Fruit fly (Drosophila melanogaster): ENCODE results near the gene CG4115.
A peak's percentile ranks its signal among the peaks of the same experiment; 100 is the strongest.

Gene CG4115

DNA sequence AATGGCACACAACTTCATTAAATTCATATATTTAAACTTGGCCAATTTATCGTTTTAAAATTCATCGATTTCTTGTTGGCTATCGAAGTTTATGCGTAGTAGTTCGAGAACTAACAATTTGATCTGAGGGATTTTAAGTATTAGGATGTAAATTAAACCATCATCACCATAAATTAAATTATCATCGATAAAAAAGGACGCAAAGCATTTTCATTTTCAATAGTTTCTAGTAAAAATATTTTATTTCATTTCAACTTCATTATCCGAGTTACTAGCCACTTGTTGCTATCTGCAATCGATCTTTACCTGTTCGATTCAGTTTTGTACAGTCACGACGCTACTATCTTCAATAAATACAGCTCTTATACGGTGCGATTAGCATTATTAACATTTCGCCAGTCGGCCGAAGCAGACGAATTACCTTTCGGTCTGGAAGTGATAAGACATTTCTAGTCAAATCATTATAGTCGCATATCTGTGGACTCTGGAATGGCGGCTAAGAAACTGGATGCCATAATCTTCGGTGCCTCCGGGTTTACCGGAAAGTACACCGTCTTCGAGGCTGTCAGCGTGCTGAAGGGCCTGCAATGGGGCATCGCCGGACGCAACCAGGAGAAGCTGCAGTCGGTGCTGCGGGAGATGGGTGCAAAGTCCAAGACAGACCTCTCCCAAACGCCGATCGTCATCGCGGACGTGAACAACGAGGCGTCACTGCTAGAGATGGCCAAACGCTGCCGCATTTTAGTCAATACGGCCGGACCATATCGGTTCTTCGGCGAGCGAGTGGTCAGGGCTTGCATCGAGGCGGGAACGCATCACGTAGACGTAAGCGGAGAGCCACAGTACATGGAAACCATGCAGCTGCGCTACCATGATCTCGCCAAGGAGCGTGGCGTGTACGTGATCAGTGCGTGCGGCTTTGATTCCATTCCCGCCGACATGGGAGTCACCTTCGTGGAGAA lies 46.7 kb downstream of the CG4115 start, which contains the start of gene CG5167 (continued):
- peak; percentile 87 for TF ChIP-seq CG9139 (GFP tag; optimal IDR thresholded peaks at IDR 0.05)
- TF ChIP-seq Smox (GFP tag; optimal IDR thresholded peaks at IDR 0.05), result no peak
- peak; percentile 59 for TF ChIP-seq CG6854 (GFP tag; optimal IDR thresholded peaks at IDR 0.05)
- TF ChIP-seq net (GFP tag; optimal IDR thresholded peaks at IDR 0.05), result peak; percentile 76
- TF ChIP-seq CG15336 (GFP tag; IDR thresholded peaks at IDR 0.05), result peak; percentile 42; the same call in 1 of the 2 replicates
- peak; percentile 16 for TF ChIP-seq vri (GFP tag; optimal IDR thresholded peaks at IDR 0.05)
- peak; percentile 92 for TF ChIP-seq CG6276 (GFP tag; optimal IDR thresholded peaks at IDR 0.05)
- TF ChIP-seq CG8319 (GFP tag; optimal IDR thresholded peaks at IDR 0.05), result no peak
- peak; percentile 25 for TF ChIP-seq Ets96B (tag; optimal IDR thresholded peaks at IDR 0.05)
- peak; percentile 69 for TF ChIP-seq svp (GFP tag)

DNA sequence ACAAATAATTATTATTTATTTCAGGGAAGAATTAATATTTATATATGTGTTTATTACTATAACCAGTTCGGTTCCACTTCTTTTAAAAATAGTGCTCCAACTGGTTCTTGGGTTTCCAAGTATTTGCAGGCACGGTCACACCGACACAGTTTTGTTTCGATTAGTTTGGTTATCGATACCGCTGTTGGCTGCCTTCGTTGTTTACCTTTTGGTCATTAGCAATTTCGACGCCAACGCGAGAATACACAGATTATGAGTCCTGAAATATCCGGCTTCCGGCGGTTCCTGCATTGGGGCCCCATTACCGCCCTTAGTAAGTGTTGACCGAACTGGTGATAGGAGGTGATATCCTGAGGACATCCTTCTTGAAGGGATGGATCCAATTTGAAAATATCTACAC lies 48.4 kb downstream of the CG4115 start, which contains the start of gene CG5196:
TSS of gene CG5196 (plus strand) at position 157 of the 400 bp plus-strand sequence.
- TF ChIP-seq esn (GFP tag; optimal IDR thresholded peaks at IDR 0.05), result peak; percentile 25
- peak; percentile 4 for TF ChIP-seq Sox14 (GFP tag; optimal IDR thresholded peaks at IDR 0.05)
- TF ChIP-seq salr (GFP tag; optimal IDR thresholded peaks at IDR 0.05), result no peak
- TF ChIP-seq CG11294 (GFP tag; IDR thresholded peaks at IDR 0.05), result no peak
- peak; percentile 67 for TF ChIP-seq Eip78C (GFP tag)
- TF ChIP-seq CG15336 (GFP tag; IDR thresholded peaks at IDR 0.05), result 0 out of 2 replicates have a peak, but pooled peaks have one; percentile 25
- TF ChIP-seq Ets96B (tag; optimal IDR thresholded peaks at IDR 0.05), result peak; percentile 10
- TF ChIP-seq fkh (GFP tag; optimal IDR thresholded peaks at IDR 0.05), result peak; percentile 93
- no peak for TF ChIP-seq eg (GFP tag; IDR thresholded peaks at IDR 0.05)
- no peak for TF ChIP-seq Hr38 (GFP tag; optimal IDR thresholded peaks at IDR 0.05)
- TF ChIP-seq ss (GFP tag; optimal IDR thresholded peaks at IDR 0.05), result peak in 1 of 2 experiments; percentile 38
- peak; percentile 25 for TF ChIP-seq CG6854 (GFP tag; optimal IDR thresholded peaks at IDR 0.05)
- TF ChIP-seq lz (GFP tag; optimal IDR thresholded peaks at IDR 0.05), result no peak
- peak; percentile 20; the same call in 1 of the 3 replicates for TF ChIP-seq CG6163 (GFP tag; IDR thresholded peaks at IDR 0.05)

DNA sequence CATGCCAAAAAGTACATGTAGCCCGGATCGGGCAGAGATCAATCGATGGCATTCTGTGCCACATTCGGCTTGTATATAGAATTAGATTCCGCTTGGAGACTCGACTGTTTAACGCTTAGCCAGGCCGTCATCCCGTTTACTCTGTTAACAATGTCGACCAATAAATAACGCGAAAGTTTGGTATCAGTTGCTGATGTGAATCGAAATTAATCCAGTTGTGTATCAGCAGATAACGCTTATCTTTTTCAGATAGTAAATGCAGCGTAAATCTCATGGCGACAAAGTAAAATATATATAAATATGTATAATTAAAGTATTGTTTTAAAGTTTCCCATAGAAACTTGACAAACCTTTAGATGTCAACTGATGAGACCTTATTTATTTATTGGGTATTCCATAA lies 51.6 kb downstream of the CG4115 start:
- TF ChIP-seq CG16779 (tag; optimal IDR thresholded peaks at IDR 0.05), result no peak
- no peak for TF ChIP-seq acj6 (GFP tag; optimal IDR thresholded peaks at IDR 0.05)
- no peak for TF ChIP-seq Eip93F (GFP tag; optimal IDR thresholded peaks at IDR 0.05)
- TF ChIP-seq CG11294 (GFP tag; IDR thresholded peaks at IDR 0.05), result no peak
- TF ChIP-seq CG8632 (GFP tag; optimal IDR thresholded peaks at IDR 0.05), result no peak
- TF ChIP-seq CG9139 (GFP tag; optimal IDR thresholded peaks at IDR 0.05), result no peak
- no peak for TF ChIP-seq Sox102F (GFP tag; optimal IDR thresholded peaks at IDR 0.05)
- no peak for TF ChIP-seq Eip75B (GFP tag; optimal IDR thresholded peaks at IDR 0.05)
